Worm (Caenorhabditis elegans) whole organism, mixed stage, embryonic: ENCODE measurements around the gene coq-5.

Experiments
- M03D4.4 ChIP-seq: sonication (generic microtip); optimal IDR thresholded peaks from 2 replicates; lab custom pipeline; 2017; ENCODE audit warnings: mild to moderate bottlenecking, missing genetic modification characterization, missing compliant biosample characterization
- blmp-1 ChIP-seq: fragments of 150-350 bp; optimal IDR thresholded peaks from 2 replicates; lab custom pipeline; 2014; ENCODE audit warnings: missing biosample characterization, missing genetic modification characterization
- ceh-39 ChIP-seq: fragments of 150-350 bp; optimal IDR thresholded peaks from 2 replicates; lab custom pipeline; 2014; ENCODE audit warnings: missing biosample characterization, missing genetic modification characterization
- ces-1 ChIP-seq: fragments of 150-350 bp; optimal IDR thresholded peaks from 2 replicates; lab custom pipeline; 2014; ENCODE audit warnings: missing biosample characterization, missing genetic modification reagents, missing genetic modification characterization
- elt-1 ChIP-seq: sonication (generic microtip); optimal IDR thresholded peaks from 2 replicates; lab custom pipeline; 2017; ENCODE audit warnings: missing genetic modification characterization, mild to moderate bottlenecking, missing compliant biosample characterization, antibody characterized with exemption, moderate library complexity, borderline replicate concordance; ENCODE audit not compliant: insufficient read depth
- hlh-1 ChIP-seq: fragments of 150-350 bp; optimal IDR thresholded peaks from 2 replicates; lab custom pipeline; 2014; ENCODE audit warnings: missing biosample characterization, missing genetic modification reagents, missing genetic modification characterization
- lin-13 ChIP-seq: fragments of 150-350 bp; optimal IDR thresholded peaks from 2 replicates; lab custom pipeline; 2014; ENCODE audit warnings: missing biosample characterization, missing genetic modification characterization
- lsy-2 ChIP-seq: fragments of 150-350 bp; optimal IDR thresholded peaks from 2 replicates; lab custom pipeline; 2014; ENCODE audit warnings: missing biosample characterization, missing genetic modification characterization
- mab-5 ChIP-seq: fragments of 150-350 bp; optimal IDR thresholded peaks from 2 replicates; lab custom pipeline; 2014; ENCODE audit warnings: missing biosample characterization, missing genetic modification characterization
- mep-1 ChIP-seq: fragments of 150-350 bp; optimal IDR thresholded peaks from 2 replicates; lab custom pipeline; 2017; ENCODE audit warnings: missing biosample characterization, missing genetic modification reagents, missing genetic modification characterization, inconsistent platforms
- mls-2 ChIP-seq: sonication (generic microtip); optimal IDR thresholded peaks from 2 replicates; lab custom pipeline; 2016; ENCODE audit warnings: mild to moderate bottlenecking, missing genetic modification characterization, moderate library complexity, missing compliant biosample characterization
- nhr-12 ChIP-seq: fragments of 150-350 bp; optimal IDR thresholded peaks from 2 replicates; lab custom pipeline; 2014; ENCODE audit warnings: missing biosample characterization, missing genetic modification characterization
- nhr-76 ChIP-seq: sonication (generic microtip); optimal IDR thresholded peaks from 2 replicates; lab custom pipeline; 2017; ENCODE audit warnings: missing biosample characterization, missing genetic modification characterization
- pha-4 ChIP-seq: fragments of 150-350 bp; optimal IDR thresholded peaks from 2 replicates; lab custom pipeline; 2018; ENCODE audit warnings: missing biosample characterization, missing genetic modification reagents, missing genetic modification characterization
- snpc-4 ChIP-seq: fragments of 150-350 bp; optimal IDR thresholded peaks from 2 replicates; lab custom pipeline; 2014; ENCODE audit warnings: missing biosample characterization, missing genetic modification characterization
- sptf-1 ChIP-seq: sonication (generic microtip); optimal IDR thresholded peaks from 2 replicates; lab custom pipeline; 2017; ENCODE audit warnings: mild to moderate bottlenecking, missing genetic modification characterization, moderate library complexity, missing compliant biosample characterization
- zip-8 ChIP-seq: fragments of 150-350 bp; optimal IDR thresholded peaks from 2 replicates; lab custom pipeline; 2014; ENCODE audit warnings: missing biosample characterization, missing genetic modification characterization

Gene coq-5

ce11 chrIII:7814159-7815055, 43.9 kb downstream of the coq-5 start, which contains the start of gene egl-5:
egl-5 (plus strand) TSS chrIII:7814374.
- TF ChIP-seq mls-2 (tag; lab: Kevin White, UChicago) (no peak), ces-1 (GFP tag; lab: Kevin White, UChicago) (peak; percentile 24), zip-8 (peak; percentile 100), mab-5 (tag; lab: Kevin White, UChicago) (peak; percentile 97), lsy-2 (tag; lab: Kevin White, UChicago) (peak; percentile 26)

ce11 chrIII:7812208-7812880, 45.9 kb downstream of the coq-5 start:
- TF ChIP-seq blmp-1 (tag; lab: Kevin White, UChicago) (no peak), ceh-39 (tag; lab: Kevin White, UChicago) (no peak), pha-4 (no peak), lsy-2 (tag; lab: Kevin White, UChicago) (peak; percentile 65)

- TF ChIP-seq ceh-39 (tag; lab: Kevin White, UChicago) = no peak
- no peak for TF ChIP-seq M03D4.4
- no peak for TF ChIP-seq nhr-12 (tag; lab: Kevin White, UChicago)
- TF ChIP-seq hlh-1 (tag; lab: Kevin White, UChicago) = no peak
- no peak for TF ChIP-seq lin-13 (tag; lab: Kevin White, UChicago)
- TF ChIP-seq mep-1 (tag; lab: Kevin White, UChicago) = no peak
- TF ChIP-seq snpc-4 (tag; lab: Kevin White, UChicago) = no peak
- no peak for TF ChIP-seq nhr-76 (tag; lab: Kevin White, UChicago)
- TF ChIP-seq elt-1 (tag; lab: Kevin White, UChicago) = no peak
- no peak for TF ChIP-seq sptf-1 (tag; lab: Kevin White, UChicago)
Observed at ce11 chrIII:7809033-7809432, 49.2 kb downstream of the coq-5 start.
